Worm (Caenorhabditis elegans) whole organism, midembryonic: Measurements from ENCODE around the gene C27D9.2.

Experiments
- T22C8.4 ChIP-seq: fragments of 200-800 bp; sonication (Bioruptor generic); IDR thresholded peaks from 2 replicates; pipeline ENCODE4 v1.3.6; 2022; ENCODE audit warnings: missing genetic modification characterization, missing compliant biosample characterization
- flt-1 ChIP-seq: fragments of 200-800 bp; sonication (Bioruptor generic); IDR thresholded peaks from 2 replicates; pipeline ENCODE4 v1.3.6; 2022; ENCODE audit warnings: missing genetic modification characterization, missing compliant biosample characterization
- tab-1 ChIP-seq: fragments of 200-800 bp; sonication (Bioruptor generic); IDR thresholded peaks from 2 replicates; pipeline ENCODE4 v1.3.6; 2022; ENCODE audit warnings: missing genetic modification characterization, missing compliant biosample characterization
- ztf-23 ChIP-seq: fragments of 200-800 bp; sonication (Bioruptor generic); IDR thresholded peaks from 2 replicates; pipeline ENCODE4 v1.3.6; 2022; ENCODE audit warnings: missing genetic modification reagents, missing genetic modification characterization, missing compliant biosample characterization

- TF ChIP-seq ztf-23 (GFP tag; lab: Robert Waterston, UW) (no peak), flt-1 (no peak), T22C8.4 (no peak), tab-1 (GFP tag; lab: Robert Waterston, UW) (no peak)
Observed at ce11 chrII:4728687-4729086, 28.0 kb downstream of the C27D9.2 start.
